Worm (Caenorhabditis elegans): Measurements from ENCODE around the gene aly-3.

aly-3 gene

DNA sequence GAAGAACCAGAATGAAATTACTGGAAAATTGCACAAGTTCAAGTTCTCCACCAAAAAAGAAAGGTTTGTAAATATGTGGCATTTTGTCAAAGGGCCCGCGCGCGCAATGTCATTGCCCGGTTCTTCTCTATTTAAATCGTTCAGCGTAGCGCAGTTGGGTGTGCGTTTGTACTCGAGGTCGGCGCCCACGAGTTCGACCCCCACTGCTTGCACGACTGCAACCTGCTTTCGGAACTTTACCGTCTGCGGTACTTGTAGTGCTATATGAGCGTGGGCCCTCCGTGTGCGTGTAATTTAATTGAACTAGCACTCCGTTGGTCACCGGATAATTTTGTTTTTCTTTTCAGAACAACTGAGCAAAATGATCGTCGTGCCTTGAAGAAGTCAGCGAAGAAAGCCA, 36.6 kb upstream of the aly-3 start:
- TF ChIP-seq nhr-25 (tag; optimal IDR thresholded peaks at IDR 0.05; ENCODE audit: borderline replicate concordance, insufficient read depth): peak; percentile 87
- peak; percentile 70 for TF ChIP-seq zip-2 (tag; optimal IDR thresholded peaks at IDR 0.05)
- peak; percentile 89 for TF ChIP-seq mes-2 (tag; optimal IDR thresholded peaks at IDR 0.05; ENCODE audit: poor library complexity, severe bottlenecking)
- no peak for TF ChIP-seq nhr-10 (tag; optimal IDR thresholded peaks at IDR 0.05)
- no peak for TF ChIP-seq fkh-10 (GFP tag; optimal IDR thresholded peaks at IDR 0.05)
- TF ChIP-seq daf-8 (GFP tag; IDR thresholded peaks at IDR 0.05): peak; percentile 47; the same call in 1 of the 2 replicates
- TF ChIP-seq hlh-11 (tag; optimal IDR thresholded peaks at IDR 0.05): peak; percentile 70
- peak; percentile 79 for TF ChIP-seq spr-3 (GFP tag; optimal IDR thresholded peaks at IDR 0.05)
- peak; percentile 88 for TF ChIP-seq ztf-7 (tag; optimal IDR thresholded peaks at IDR 0.05)
- no peak for TF ChIP-seq ceh-28 (tag; optimal IDR thresholded peaks at IDR 0.05)
- peak; percentile 76 for TF ChIP-seq F49E8.2 (tag; optimal IDR thresholded peaks at IDR 0.05; ENCODE audit: borderline replicate concordance)
- peak in 1 of 2 experiments; percentile 61 for TF ChIP-seq lsy-2 (tag; optimal IDR thresholded peaks at IDR 0.05)
- TF ChIP-seq nhr-77 (tag; optimal IDR thresholded peaks at IDR 0.05): peak; percentile 43
- no peak for TF ChIP-seq ceh-62 (tag; optimal IDR thresholded peaks at IDR 0.05)
- TF ChIP-seq madf-9 (GFP tag; conservative IDR thresholded peaks at IDR 0.05): peak; percentile 69; the same call in 1 of the 2 replicates
- 0 out of 2 replicates have a peak, but pooled peaks have one; percentile 27 for TF ChIP-seq Y75B8A.6 (GFP tag; IDR thresholded peaks at IDR 0.05)
- no peak for TF ChIP-seq snpc-4 (tag; optimal IDR thresholded peaks at IDR 0.05)
- no peak for TF ChIP-seq ceh-32 (tag; optimal IDR thresholded peaks at IDR 0.05; ENCODE audit: poor library complexity)
- TF ChIP-seq nhr-28 (tag; optimal IDR thresholded peaks at IDR 0.05): no peak
- TF ChIP-seq daf-16 (GFP tag; optimal IDR thresholded peaks at IDR 0.05): peak; percentile 66 to 85
- TF ChIP-seq daf-16 (tag; optimal IDR thresholded peaks at IDR 0.05): peak; percentile 64
- TF ChIP-seq R02D3.7 (tag; optimal IDR thresholded peaks at IDR 0.05): no peak
- TF ChIP-seq mep-1 (tag; optimal IDR thresholded peaks at IDR 0.05): peak; percentile 89
- TF ChIP-seq lin-39 (tag; optimal IDR thresholded peaks at IDR 0.05): no peak
- peak; percentile 94 for TF ChIP-seq Y105C5A.15 (GFP tag; IDR thresholded peaks at IDR 0.05)
- no peak for TF ChIP-seq duxl-1 (tag; optimal IDR thresholded peaks at IDR 0.05; ENCODE audit: poor library complexity)
- TF ChIP-seq snpc-1.2 (GFP tag; IDR thresholded peaks at IDR 0.05): peak; percentile 92
- peak; percentile 88 for TF ChIP-seq lin-38 (GFP tag; IDR thresholded peaks at IDR 0.05)
- TF ChIP-seq lim-7 (GFP tag; IDR thresholded peaks at IDR 0.05): peak; percentile 93
- TF ChIP-seq vab-7 (GFP tag; IDR thresholded peaks at IDR 0.05): peak; percentile 95
- TF ChIP-seq hlh-30 (tag; optimal IDR thresholded peaks at IDR 0.05; ENCODE audit: insufficient read depth): peak; percentile 88
- TF ChIP-seq nhr-6 (tag; optimal IDR thresholded peaks at IDR 0.05): peak; percentile 91
- TF ChIP-seq nhr-41 (GFP tag; IDR thresholded peaks at IDR 0.05): 0 out of 2 replicates have a peak, but pooled peaks have one; percentile 29
- TF ChIP-seq ama-1 (optimal IDR thresholded peaks at IDR 0.05): no peak
- TF ChIP-seq saeg-2 (GFP tag; IDR thresholded peaks at IDR 0.05): peak; percentile 51; the same call in 1 of the 2 replicates
- no peak for TF ChIP-seq cey-2 (tag; optimal IDR thresholded peaks at IDR 0.05; ENCODE audit: borderline replicate concordance, insufficient read depth)
- TF ChIP-seq mxl-2 (GFP tag; conservative IDR thresholded peaks at IDR 0.05): peak; percentile 66
- TF ChIP-seq ctbp-1 (GFP tag; IDR thresholded peaks at IDR 0.05): peak; percentile 92
- TF ChIP-seq nhr-42 (GFP tag; IDR thresholded peaks at IDR 0.05): peak; percentile 76; the same call in 1 of the 2 replicates
- peak; percentile 67 for TF ChIP-seq set-16 (GFP tag; IDR thresholded peaks at IDR 0.05)
- peak; percentile 71 for TF ChIP-seq unc-130 (GFP tag; optimal IDR thresholded peaks at IDR 0.05)
- TF ChIP-seq dmd-9 (GFP tag; IDR thresholded peaks at IDR 0.05): peak; percentile 68; the same call in 1 of the 2 replicates
- peak; percentile 14 for TF ChIP-seq aly-2 (tag; optimal IDR thresholded peaks at IDR 0.05)
- TF ChIP-seq egl-43 (GFP tag; IDR thresholded peaks at IDR 0.05): peak; percentile 98
- TF ChIP-seq unc-39 (tag; optimal IDR thresholded peaks at IDR 0.05): no peak
- peak; percentile 84 for TF ChIP-seq nhr-102 (tag; optimal IDR thresholded peaks at IDR 0.05)
- TF ChIP-seq hmg-1.1 (GFP tag; IDR thresholded peaks at IDR 0.05): peak; percentile 87
- TF ChIP-seq tra-1 (GFP tag; IDR thresholded peaks at IDR 0.05): peak; percentile 82
- TF ChIP-seq lin-13 (GFP tag; optimal IDR thresholded peaks at IDR 0.05): peak; percentile 77
- peak; percentile 11 for TF ChIP-seq jun-1 (tag; optimal IDR thresholded peaks at IDR 0.05)
- TF ChIP-seq daf-12 (tag; optimal IDR thresholded peaks at IDR 0.05): no peak
